Fruit fly (Drosophila melanogaster): ENCODE results near the gene Or33c.

Or33c gene

dm6 chr2L:11949917-11950316 is 12.1 kb downstream of the Or33c start (continued):
- TF ChIP-seq ind (GFP tag; optimal IDR thresholded peaks at IDR 0.05), result peak; percentile 19
- TF ChIP-seq tup (GFP tag; optimal IDR thresholded peaks at IDR 0.05), result no peak
- TF ChIP-seq zfh1 (GFP tag; IDR thresholded peaks at IDR 0.05), result peak; percentile 79
- TF ChIP-seq yki (optimal IDR thresholded peaks at IDR 0.05), result no peak
- TF ChIP-seq ken (GFP tag; IDR thresholded peaks at IDR 0.05), result peak; percentile 69; the same call in 2 of the 3 replicates
- 0 out of 2 replicates have a peak, but pooled peaks have one; percentile 15 for TF ChIP-seq ap (GFP tag; IDR thresholded peaks at IDR 0.05)
- TF ChIP-seq CG13123 (GFP tag; optimal IDR thresholded peaks at IDR 0.05), result no peak
- TF ChIP-seq otp (GFP tag; IDR thresholded peaks at IDR 0.05), result peak; percentile 37; the same call in 1 of the 3 replicates
- no peak for TF ChIP-seq CG6254 (GFP tag; optimal IDR thresholded peaks at IDR 0.05)
- no peak for TF ChIP-seq CG15073 (GFP tag; optimal IDR thresholded peaks at IDR 0.05)
- peak; percentile 51; the same call in 1 of the 2 replicates for TF ChIP-seq sens-2 (GFP tag; IDR thresholded peaks at IDR 0.05)
- peak; percentile 12 for TF ChIP-seq Sox100B (GFP tag; optimal IDR thresholded peaks at IDR 0.05)
- no peak for TF ChIP-seq D (optimal IDR thresholded peaks at IDR 0.05)
- peak; percentile 28 for TF ChIP-seq D (GFP tag; optimal IDR thresholded peaks at IDR 0.05)
- TF ChIP-seq Ets65A (GFP tag), result peak; percentile 91
- TF ChIP-seq btn (GFP tag; optimal IDR thresholded peaks at IDR 0.05), result no peak
- TF ChIP-seq CG31224 (GFP tag; IDR thresholded peaks at IDR 0.05), result peak; percentile 38; the same call in 1 of the 2 replicates
- TF ChIP-seq Med (GFP tag), result no peak
- peak; percentile 41; the same call in 1 of the 2 replicates for TF ChIP-seq CG31441 (GFP tag; IDR thresholded peaks at IDR 0.05)
- peak; percentile 64 for TF ChIP-seq H2.0 (GFP tag; IDR thresholded peaks at IDR 0.05)
- no peak for TF ChIP-seq BtbVII (GFP tag; optimal IDR thresholded peaks at IDR 0.05)
- no peak for TF ChIP-seq h (optimal IDR thresholded peaks at IDR 0.05)
- TF ChIP-seq hb (GFP tag; IDR thresholded peaks at IDR 0.05; ENCODE audit: partially characterized antibody), result no peak
- TF ChIP-seq Hey (tag; optimal IDR thresholded peaks at IDR 0.05), result no peak
- no peak for TF ChIP-seq CG1792 (GFP tag; optimal IDR thresholded peaks at IDR 0.05)
- TF ChIP-seq mld (GFP tag; IDR thresholded peaks at IDR 0.05; ENCODE audit: partially characterized antibody), result no peak
- peak in 1 of 2 experiments; percentile 41 for TF ChIP-seq Hr51 (GFP tag; optimal IDR thresholded peaks at IDR 0.05)
- no peak for TF ChIP-seq pzg (GFP tag; optimal IDR thresholded peaks at IDR 0.05)
- peak; percentile 45 for TF ChIP-seq slbo (GFP tag; IDR thresholded peaks at IDR 0.05)
- no peak for TF ChIP-seq CG15601 (tag; optimal IDR thresholded peaks at IDR 0.05)
- peak; percentile 36 for TF ChIP-seq D19A (tag; optimal IDR thresholded peaks at IDR 0.05)
- TF ChIP-seq CG3847 (GFP tag; IDR thresholded peaks at IDR 0.05), result no peak
- peak; percentile 52 for TF ChIP-seq lmd (GFP tag; IDR thresholded peaks at IDR 0.05)
- TF ChIP-seq CG2116 (GFP tag; optimal IDR thresholded peaks at IDR 0.05), result no peak
- TF ChIP-seq hkb (optimal IDR thresholded peaks at IDR 0.05), result no peak
- TF ChIP-seq hkb (GFP tag; IDR thresholded peaks at IDR 0.05), result peak; percentile 71
- peak; percentile 37 for TF ChIP-seq oc (tag; optimal IDR thresholded peaks at IDR 0.05)
- TF ChIP-seq CG4820 (GFP tag; optimal IDR thresholded peaks at IDR 0.05), result peak; percentile 30
- TF ChIP-seq eve (GFP tag; optimal IDR thresholded peaks at IDR 0.05), result peak; percentile 30 to 53
- no peak for TF ChIP-seq gcm (GFP tag; optimal IDR thresholded peaks at IDR 0.05)
- TF ChIP-seq CG10654 (GFP tag; optimal IDR thresholded peaks at IDR 0.05), result peak; percentile 15
- TF ChIP-seq Elba2 (GFP tag; optimal IDR thresholded peaks at IDR 0.05), result peak; percentile 37
- no peak for TF ChIP-seq CG7987 (GFP tag; optimal IDR thresholded peaks at IDR 0.05)
- peak; percentile 55 for TF ChIP-seq Ssrp (tag; optimal IDR thresholded peaks at IDR 0.05)
- TF ChIP-seq da (GFP tag; optimal IDR thresholded peaks at IDR 0.05), result no peak
- no peak for TF ChIP-seq CG14050 (GFP tag; IDR thresholded peaks at IDR 0.05)
- peak; percentile 23 for TF ChIP-seq jing (GFP tag; optimal IDR thresholded peaks at IDR 0.05)
- peak; percentile 68 for TF ChIP-seq CG17328 (GFP tag; IDR thresholded peaks at IDR 0.05)
- TF ChIP-seq Doc2 (GFP tag; IDR thresholded peaks at IDR 0.05), result no peak
- peak; percentile 4 for TF ChIP-seq CG12104 (GFP tag; optimal IDR thresholded peaks at IDR 0.05)
- peak; percentile 27 for TF ChIP-seq CG17385 (GFP tag; optimal IDR thresholded peaks at IDR 0.05)
- no peak for TF ChIP-seq CG14965 (GFP tag; optimal IDR thresholded peaks at IDR 0.05; ENCODE audit: borderline replicate concordance)
- no peak for TF ChIP-seq hbn (GFP tag; IDR thresholded peaks at IDR 0.05; ENCODE audit: partially characterized antibody)

Measured in whole organism, embryonic.